Fruit fly (Drosophila melanogaster) whole organism, embryonic: ENCODE measurements around the gene Or94b.

Experiments
- ATbp ChIP-seq: fragments of 200-800 bp; sonication (Bioruptor generic); optimal IDR thresholded peaks from 2 replicates; lab custom pipeline; 2017; ENCODE audit warnings: missing biosample characterization, mild to moderate bottlenecking, missing genetic modification characterization, missing genetic modification reagents
- Awh ChIP-seq: fragments of 200-800 bp; sonication (Bioruptor generic); IDR thresholded peaks from 2 replicates; pipeline ENCODE4, ENCODE4 v1.3.6; 2022; ENCODE audit warnings: missing biosample characterization, missing genetic modification characterization
- BtbVII ChIP-seq: fragments of 200-800 bp; sonication (Bioruptor generic); optimal IDR thresholded peaks from 3 replicates; lab custom pipeline; 2017; ENCODE audit warnings: missing biosample characterization, mild to moderate bottlenecking, missing genetic modification characterization
- CG10462 ChIP-seq: fragments of 200-800 bp; sonication (Bioruptor generic); optimal IDR thresholded peaks from 2 replicates; lab custom pipeline; 2016; ENCODE audit warnings: missing biosample characterization, missing genetic modification characterization
- CG11093 ChIP-seq: fragments of 200-800 bp; sonication (Bioruptor generic); IDR thresholded peaks from 3 replicates; pipeline ENCODE4 v1.3.6; 2022; ENCODE audit warnings: missing biosample characterization, missing genetic modification characterization
- CG12071 ChIP-seq: fragments of 200-800 bp; sonication (Bioruptor generic); optimal IDR thresholded peaks from 3 replicates; lab custom pipeline; 2018; ENCODE audit warnings: missing biosample characterization, mild to moderate bottlenecking, missing genetic modification characterization
- CG12104 ChIP-seq: fragments of 200-800 bp; sonication (Bioruptor generic); optimal IDR thresholded peaks from 3 replicates; lab custom pipeline; 2016; ENCODE audit warnings: missing biosample characterization, missing genetic modification characterization
- CG14014 ChIP-seq: fragments of 200-800 bp; sonication (Bioruptor generic); IDR thresholded peaks from 2 replicates; pipeline ENCODE4 v1.3.6; 2022; ENCODE audit warnings: missing biosample characterization, missing genetic modification characterization
- CG14441 ChIP-seq: fragments of 200-800 bp; sonication (Bioruptor generic); IDR thresholded peaks from 2 replicates; pipeline ENCODE4 v1.3.6; 2022; ENCODE audit warnings: missing biosample characterization, missing genetic modification characterization
- CG14860 ChIP-seq: fragments of 200-800 bp; sonication (Bioruptor generic); IDR thresholded peaks from 3 replicates; pipeline ENCODE4 v1.3.6; 2022; ENCODE audit warnings: missing biosample characterization, missing genetic modification characterization; ENCODE audit not compliant: partially characterized antibody
- CG15011 ChIP-seq: fragments of 200-800 bp; sonication (Bioruptor generic); optimal IDR thresholded peaks from 3 replicates; lab custom pipeline; 2018; ENCODE audit warnings: missing biosample characterization, mild to moderate bottlenecking, missing genetic modification characterization
- CG15479 ChIP-seq: fragments of 200-800 bp; sonication (Bioruptor generic); optimal IDR thresholded peaks from 3 replicates; lab custom pipeline; 2019; ENCODE audit warnings: missing biosample characterization, mild to moderate bottlenecking, missing genetic modification characterization, moderate library complexity
- CG2116 ChIP-seq: fragments of 200-800 bp; sonication (Bioruptor generic); optimal IDR thresholded peaks from 3 replicates; lab custom pipeline; 2018; ENCODE audit warnings: missing biosample characterization, mild to moderate bottlenecking, missing genetic modification characterization
- CG31224 ChIP-seq: fragments of 200-800 bp; sonication (Bioruptor generic); IDR thresholded peaks from 2 replicates; pipeline ENCODE4 v1.3.6; 2022; ENCODE audit warnings: missing biosample characterization, missing genetic modification characterization
- CG32532 ChIP-seq: fragments of 200-800 bp; sonication (Bioruptor generic); IDR thresholded peaks from 2 replicates; pipeline ENCODE4 v1.3.6; 2022; ENCODE audit warnings: missing biosample characterization, missing genetic modification characterization
- CG33213 ChIP-seq: fragments of 200-800 bp; sonication (Bioruptor generic); optimal IDR thresholded peaks from 3 replicates; lab custom pipeline; 2016; ENCODE audit warnings: missing biosample characterization, missing genetic modification characterization
- CG34224 ChIP-seq: fragments of 200-800 bp; sonication (Bioruptor generic); IDR thresholded peaks from 3 replicates; pipeline ENCODE4 v1.3.6; 2022; ENCODE audit warnings: missing biosample characterization, missing genetic modification characterization; ENCODE audit not compliant: partially characterized antibody
- CG3995 ChIP-seq: fragments of 200-800 bp; sonication (Bioruptor generic); optimal IDR thresholded peaks from 3 replicates; lab custom pipeline; 2016; ENCODE audit warnings: missing biosample characterization, missing genetic modification characterization
- CG4328 ChIP-seq: fragments of 200-800 bp; sonication (Bioruptor generic); optimal IDR thresholded peaks from 3 replicates; lab custom pipeline; 2017; ENCODE audit warnings: missing biosample characterization, missing genetic modification reagents, missing genetic modification characterization
- CG4404 ChIP-seq: fragments of 200-800 bp; sonication (Bioruptor generic); IDR thresholded peaks from 2 replicates; pipeline ENCODE4 v1.3.6; 2022; ENCODE audit warnings: missing biosample characterization, missing genetic modification characterization
- CG5245 ChIP-seq: fragments of 200-800 bp; sonication (Bioruptor generic); optimal IDR thresholded peaks from 3 replicates; lab custom pipeline; 2016; ENCODE audit warnings: missing biosample characterization, missing genetic modification characterization
- CG5953 ChIP-seq: fragments of 200-800 bp; sonication (Bioruptor generic); IDR thresholded peaks from 2 replicates; pipeline ENCODE4 v1.3.6; 2022; ENCODE audit warnings: missing biosample characterization, missing genetic modification characterization
- CG6654 ChIP-seq: fragments of 200-800 bp; sonication (Bioruptor generic); optimal IDR thresholded peaks from 2 replicates; lab custom pipeline; 2017; ENCODE audit warnings: missing biosample characterization, mild to moderate bottlenecking, missing genetic modification characterization
- CG7357 ChIP-seq: fragments of 200-800 bp; sonication (Bioruptor generic); IDR thresholded peaks from 3 replicates; pipeline ENCODE4 v1.3.6; 2022; ENCODE audit warnings: missing biosample characterization, missing genetic modification characterization
- CG7372 ChIP-seq: fragments of 200-800 bp; sonication (Bioruptor generic); IDR thresholded peaks from 2 replicates; pipeline ENCODE4 v1.3.6; 2022; ENCODE audit warnings: missing biosample characterization, missing genetic modification characterization
- CG8944 ChIP-seq: fragments of 200-800 bp; sonication (Bioruptor generic); optimal IDR thresholded peaks from 3 replicates; lab custom pipeline; 2016; ENCODE audit warnings: missing biosample characterization, missing genetic modification characterization
- CHES-1-like ChIP-seq: fragments of 200-800 bp; sonication (Bioruptor generic); optimal IDR thresholded peaks from 2 replicates; lab custom pipeline; 2016; ENCODE audit warnings: missing biosample characterization, missing genetic modification characterization
- CkIIα-i1 ChIP-seq: fragments of 200-800 bp; sonication (Bioruptor generic); IDR thresholded peaks from 2 replicates; pipeline ENCODE4 v1.3.6; 2022; ENCODE audit warnings: missing biosample characterization, missing genetic modification characterization
- D19B ChIP-seq: fragments of 200-800 bp; sonication (Bioruptor generic); optimal IDR thresholded peaks from 2 replicates; lab custom pipeline; 2017; ENCODE audit warnings: missing biosample characterization, mild to moderate bottlenecking, missing genetic modification characterization
- Fer3 ChIP-seq: fragments of 200-800 bp; sonication (Bioruptor generic); optimal IDR thresholded peaks from 2 replicates; lab custom pipeline; 2018; ENCODE audit warnings: missing biosample characterization, mild to moderate bottlenecking, missing genetic modification characterization, moderate library complexity
- GATAe ChIP-seq: fragments of 200-800 bp; sonication (Bioruptor generic); conservative IDR thresholded peaks from 2 replicates; pipeline ENCODE4 v1.3.6; 2022; ENCODE audit warnings: missing biosample characterization, missing genetic modification characterization
- HmgD ChIP-seq: fragments of 200-800 bp; sonication (Bioruptor generic); optimal IDR thresholded peaks from 3 replicates; lab custom pipeline; 2016; ENCODE audit warnings: missing biosample characterization, missing genetic modification characterization
- MBD-R2 ChIP-seq: fragments of 200-800 bp; sonication (Bioruptor generic); IDR thresholded peaks from 2 replicates; pipeline ENCODE4 v1.3.6; 2022; ENCODE audit warnings: missing biosample characterization, missing genetic modification characterization
- Med ChIP-seq: fragments of 200-800 bp; sonication (Bioruptor generic); peaks from one replicate; lab custom pipeline; 2016; ENCODE audit warnings: missing biosample characterization, missing genetic modification characterization, mild to moderate bottlenecking, inconsistent platforms, moderate library complexity
- Myb ChIP-seq: fragments of 200-800 bp; sonication (Bioruptor generic); optimal IDR thresholded peaks from 2 replicates; lab custom pipeline; 2016; ENCODE audit warnings: missing biosample characterization, missing genetic modification characterization
- Six4 ChIP-seq: fragments of 200-800 bp; sonication (Bioruptor generic); optimal IDR thresholded peaks from 2 replicates; lab custom pipeline; 2016; ENCODE audit warnings: missing biosample characterization, missing genetic modification characterization
- Sry-δ ChIP-seq: fragments of 200-800 bp; sonication (Bioruptor generic); optimal IDR thresholded peaks from 2 replicates; lab custom pipeline; 2016; ENCODE audit warnings: missing biosample characterization, missing genetic modification characterization
- ab ChIP-seq: fragments of 200-800 bp; sonication (Bioruptor generic); optimal IDR thresholded peaks from 2 replicates; lab custom pipeline; 2016; ENCODE audit warnings: missing biosample characterization, missing genetic modification characterization
- ase ChIP-seq: fragments of 200-800 bp; sonication (Bioruptor generic); IDR thresholded peaks from 3 replicates; pipeline ENCODE4 v1.3.6; 2022; ENCODE audit warnings: missing biosample characterization, missing genetic modification characterization
- az2 ChIP-seq: fragments of 200-800 bp; sonication (Bioruptor generic); optimal IDR thresholded peaks from 3 replicates; lab custom pipeline; 2016; ENCODE audit warnings: missing biosample characterization, missing genetic modification characterization
- bigmax ChIP-seq: fragments of 200-800 bp; sonication (Bioruptor generic); optimal IDR thresholded peaks from 2 replicates; lab custom pipeline; 2018; ENCODE audit warnings: missing biosample characterization, mild to moderate bottlenecking, missing genetic modification characterization
- bowl ChIP-seq: fragments of 200-800 bp; sonication (Bioruptor generic); IDR thresholded peaks from 2 replicates; pipeline ENCODE4 v1.3.6; 2022; ENCODE audit warnings: missing biosample characterization, missing genetic modification characterization
- fd96Cb ChIP-seq: fragments of 200-800 bp; sonication (Bioruptor generic); optimal IDR thresholded peaks from 2 replicates; lab custom pipeline; 2018; ENCODE audit warnings: missing biosample characterization, mild to moderate bottlenecking, missing genetic modification characterization, moderate library complexity
- gem ChIP-seq: fragments of 200-800 bp; sonication (Bioruptor generic); optimal IDR thresholded peaks from 2 replicates; lab custom pipeline; 2019; ENCODE audit warnings: missing biosample characterization, mild to moderate bottlenecking, missing genetic modification characterization, moderate library complexity
- gsb ChIP-seq: fragments of 200-800 bp; sonication (Bioruptor generic); IDR thresholded peaks from 2 replicates; pipeline ENCODE4 v1.3.6; 2022; ENCODE audit warnings: missing biosample characterization, missing genetic modification characterization
- mam ChIP-seq: fragments of 200-800 bp; sonication (Bioruptor generic); optimal IDR thresholded peaks from 3 replicates; lab custom pipeline; 2016; ENCODE audit warnings: missing biosample characterization, missing genetic modification characterization
- trh ChIP-seq: fragments of 200-800 bp; sonication (Bioruptor generic); optimal IDR thresholded peaks from 2 replicates; lab custom pipeline; 2016; ENCODE audit warnings: missing biosample characterization, missing genetic modification characterization
- ttk ChIP-seq: fragments of 200-800 bp; sonication (Bioruptor generic); IDR thresholded peaks from 2 replicates; pipeline ENCODE4 v2.1.2; 2022; ENCODE audit warnings: missing biosample characterization, missing genetic modification characterization
- tup ChIP-seq: fragments of 200-800 bp; sonication (Bioruptor generic); optimal IDR thresholded peaks from 2 replicates; lab custom pipeline; 2016; ENCODE audit warnings: missing biosample characterization, mild to moderate bottlenecking, missing genetic modification characterization, moderate library complexity
- tx ChIP-seq: fragments of 200-800 bp; sonication (Bioruptor generic); optimal IDR thresholded peaks from 2 replicates; lab custom pipeline; 2016; ENCODE audit warnings: missing biosample characterization, missing genetic modification characterization
- usp ChIP-seq: fragments of >200 bp; optimal IDR thresholded peaks from 2 replicates; lab custom pipeline; 2017; ENCODE audit warnings: missing biosample characterization, missing genetic modification characterization
- zen ChIP-seq: fragments of 200-800 bp; sonication (Bioruptor generic); optimal IDR thresholded peaks from 3 replicates; lab custom pipeline; 2018; ENCODE audit warnings: missing biosample characterization, mild to moderate bottlenecking, missing genetic modification characterization, moderate library complexity

Gene Or94b

DNA sequence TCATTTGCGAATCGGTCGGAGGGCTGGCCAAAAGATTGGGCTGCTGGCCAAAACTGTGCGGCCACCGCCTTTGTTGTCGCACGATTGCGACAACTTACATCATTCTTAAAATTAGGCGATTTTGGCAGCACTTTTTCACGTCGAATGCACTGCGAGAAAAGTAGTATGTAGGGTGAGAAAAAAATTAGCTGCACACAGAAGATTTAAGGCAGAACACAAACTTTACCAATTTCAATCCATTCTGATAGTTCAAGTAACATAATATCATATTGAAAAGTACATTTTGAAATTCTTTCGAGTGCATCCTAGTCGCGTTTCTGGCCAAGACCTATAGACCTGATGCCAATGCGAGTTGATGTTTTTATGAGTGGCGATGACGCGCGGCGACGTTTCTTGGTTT, 39.4 kb downstream of the Or94b start (continued):
- TF ChIP-seq gem (tag; lab: Kevin White, UChicago) (peak; percentile 67), CG32532 (GFP tag; lab: Robert Waterston, UW) (peak; percentile 87), usp (GFP tag; lab: Kevin White, UChicago) (no peak), CG14441 (peak; percentile 68), tx (GFP tag; lab: Kevin White, UChicago) (peak; percentile 19), GATAe (GFP tag; lab: Robert Waterston, UW) (peak; percentile 11; the same call in 1 of the 2 replicates), CG14014 (peak; percentile 70; the same call in 1 of the 2 replicates), gsb (GFP tag; lab: Robert Waterston, UW) (peak; percentile 53; the same call in 1 of the 2 replicates), ttk (GFP tag; lab: Robert Waterston, UW) (0 out of 2 replicates have a peak, but pooled peaks have one; percentile 28), CG14860 (GFP tag; lab: Robert Waterston, UW) (no peak), CG12071 (GFP tag; lab: Kevin White, UChicago) (peak; percentile 46), CkIIα-i1 (no peak), CG4328 (GFP tag; lab: Kevin White, UChicago) (no peak), D19B (GFP tag; lab: Kevin White, UChicago) (peak; percentile 40), HmgD (GFP tag; lab: Kevin White, UChicago) (no peak), Six4 (GFP tag; lab: Kevin White, UChicago) (peak; percentile 29), CG11093 (GFP tag; lab: Robert Waterston, UW) (no peak), Med (peak; percentile 96), Myb (peak; percentile 46), bigmax (GFP tag; lab: Kevin White, UChicago) (no peak), CG2116 (GFP tag; lab: Kevin White, UChicago) (no peak), CG15011 (GFP tag; lab: Kevin White, UChicago) (no peak), MBD-R2 (GFP tag; lab: Robert Waterston, UW) (peak; percentile 33; the same call in 1 of the 2 replicates), az2 (GFP tag; lab: Kevin White, UChicago) (peak; percentile 51), CG5953 (GFP tag; lab: Robert Waterston, UW) (no peak), CHES-1-like (GFP tag; lab: Kevin White, UChicago) (peak; percentile 48), mam (peak; percentile 70), CG7357 (GFP tag; lab: Robert Waterston, UW) (peak; percentile 56; the same call in 1 of the 3 replicates), CG12104 (GFP tag; lab: Kevin White, UChicago) (peak; percentile 37), trh (no peak), CG6654 (peak; percentile 15), Sry-δ (no peak), ATbp (GFP tag; lab: Kevin White, UChicago) (no peak), tup (GFP tag; lab: Kevin White, UChicago) (peak; percentile 20), Fer3 (peak; percentile 64), CG7372 (GFP tag; lab: Robert Waterston, UW) (peak; percentile 71), zen (tag; lab: Kevin White, UChicago) (no peak), Awh (no peak), CG31224 (GFP tag; lab: Robert Waterston, UW) (peak; percentile 77), CG15479 (GFP tag; lab: Kevin White, UChicago) (no peak), fd96Cb (tag; lab: Kevin White, UChicago) (peak; percentile 11), bowl (GFP tag; lab: Robert Waterston, UW) (no peak), ase (peak; percentile 44; the same call in 1 of the 3 replicates), ab (GFP tag; lab: Kevin White, UChicago) (no peak), CG3995 (no peak), CG10462 (GFP tag; lab: Kevin White, UChicago) (no peak), BtbVII (GFP tag; lab: Kevin White, UChicago) (no peak), CG33213 (GFP tag; lab: Kevin White, UChicago) (no peak), CG34224 (no peak), CG5245 (GFP tag; lab: Kevin White, UChicago) (peak; percentile 13), CG4404 (GFP tag; lab: Robert Waterston, UW) (peak; percentile 47), CG8944 (GFP tag; lab: Kevin White, UChicago) (peak; percentile 45)
